Worm (Caenorhabditis elegans): ENCODE data around the gene ets-10.

ce11 chrX:4246867-4247591, 37.0 kb upstream of the ets-10 start, which contains the start of gene F48D6.4:
- TF ChIP-seq tbx-37 (GFP tag; conservative IDR thresholded peaks at IDR 0.05): no peak
- TF ChIP-seq scrt-1 (GFP tag; IDR thresholded peaks at IDR 0.05): no peak
- no peak for TF ChIP-seq ama-1 (optimal IDR thresholded peaks at IDR 0.05)
- TF ChIP-seq tra-4 (tag; optimal IDR thresholded peaks at IDR 0.05): no peak
- TF ChIP-seq pes-1 (GFP tag; IDR thresholded peaks at IDR 0.05): no peak
- no peak for TF ChIP-seq B0310.2 (tag; optimal IDR thresholded peaks at IDR 0.05)
- no peak for TF ChIP-seq sea-1 (GFP tag; conservative IDR thresholded peaks at IDR 0.05)
- TF ChIP-seq hmg-4 (GFP tag; optimal IDR thresholded peaks at IDR 0.05): no peak

Measured in whole organism, early embryonic.